Fruit fly (Drosophila melanogaster): ENCODE data around the gene CG4565.

The CG4565 gene

dm6 chr3R:10875515-10876434 lies 23.3 kb downstream of the CG4565 start, which contains the start of gene Sodh2 (continued):
- TF ChIP-seq ewg (GFP tag; optimal IDR thresholded peaks at IDR 0.05), result peak; percentile 43
- TF ChIP-seq chinmo (GFP tag; IDR thresholded peaks at IDR 0.05; ENCODE audit: partially characterized antibody), result peak; percentile 73; the same call in 1 of the 4 replicates
- peak; percentile 44 for TF ChIP-seq sisA (GFP tag; IDR thresholded peaks at IDR 0.05)
- peak; percentile 77; the same call in 1 of the 2 replicates for TF ChIP-seq wdn (GFP tag; IDR thresholded peaks at IDR 0.05)
- peak; percentile 85 for TF ChIP-seq odd (GFP tag; optimal IDR thresholded peaks at IDR 0.05)
- peak; percentile 78 for TF ChIP-seq Dip3 (GFP tag; optimal IDR thresholded peaks at IDR 0.05)
- TF ChIP-seq Bgb (GFP tag; IDR thresholded peaks at IDR 0.05; ENCODE audit: partially characterized antibody), result no peak
- TF ChIP-seq CG18011 (GFP tag; optimal IDR thresholded peaks at IDR 0.05), result peak; percentile 57
- TF ChIP-seq ro (GFP tag; IDR thresholded peaks at IDR 0.05), result no peak
- TF ChIP-seq Hr51 (GFP tag; optimal IDR thresholded peaks at IDR 0.05), result peak in 1 of 2 experiments; percentile 81
- peak; percentile 45 for TF ChIP-seq Oli (tag; optimal IDR thresholded peaks at IDR 0.05)
- no peak for TF ChIP-seq tll (GFP tag; optimal IDR thresholded peaks at IDR 0.05)
- peak; percentile 23; the same call in 1 of the 3 replicates for TF ChIP-seq so (GFP tag; IDR thresholded peaks at IDR 0.05)
- no peak for TF ChIP-seq dimm (GFP tag; IDR thresholded peaks at IDR 0.05)
- TF ChIP-seq Tbp (GFP tag; optimal IDR thresholded peaks at IDR 0.05), result no peak
- TF ChIP-seq CG43689 (GFP tag; IDR thresholded peaks at IDR 0.05), result no peak
- TF ChIP-seq CG4424 (GFP tag; optimal IDR thresholded peaks at IDR 0.05), result peak; percentile 52
- peak; percentile 67 for TF ChIP-seq Antp (GFP tag; optimal IDR thresholded peaks at IDR 0.05)
- peak; percentile 42 for TF ChIP-seq oc (tag; optimal IDR thresholded peaks at IDR 0.05)
- peak; percentile 92 for TF ChIP-seq Ets65A (GFP tag)
- peak; percentile 29 for TF ChIP-seq CG8089 (GFP tag; optimal IDR thresholded peaks at IDR 0.05)
- peak; percentile 69 for TF ChIP-seq Hand (GFP tag; optimal IDR thresholded peaks at IDR 0.05)
- peak; percentile 66 for TF ChIP-seq H2.0 (GFP tag; IDR thresholded peaks at IDR 0.05)
- TF ChIP-seq CG4730 (GFP tag; IDR thresholded peaks at IDR 0.05), result no peak
- TF ChIP-seq pho (GFP tag; optimal IDR thresholded peaks at IDR 0.05), result peak; percentile 59
- TF ChIP-seq lilli (GFP tag; optimal IDR thresholded peaks at IDR 0.05), result peak; percentile 83
- peak in 1 of 2 experiments; percentile 81 for TF ChIP-seq Eip74EF (GFP tag; optimal IDR thresholded peaks at IDR 0.05)
- peak; percentile 78 for TF ChIP-seq Atf6 (GFP tag; IDR thresholded peaks at IDR 0.05)
- TF ChIP-seq org-1 (GFP tag; optimal IDR thresholded peaks at IDR 0.05), result peak; percentile 75
- no peak for TF ChIP-seq yki (optimal IDR thresholded peaks at IDR 0.05)
- TF ChIP-seq Mes4 (GFP tag; optimal IDR thresholded peaks at IDR 0.05), result peak; percentile 17
- 0 out of 2 replicates have a peak, but pooled peaks have one; percentile 38 for TF ChIP-seq CG1024 (GFP tag; IDR thresholded peaks at IDR 0.05)
- TF ChIP-seq usp (GFP tag; optimal IDR thresholded peaks at IDR 0.05), result no peak
- TF ChIP-seq Nf-YA (GFP tag; IDR thresholded peaks at IDR 0.05), result 0 out of 2 replicates have a peak, but pooled peaks have one; percentile 40
- peak; percentile 63 for TF ChIP-seq CG13775 (GFP tag; optimal IDR thresholded peaks at IDR 0.05)
- peak; percentile 67 for TF ChIP-seq maf-S (GFP tag; optimal IDR thresholded peaks at IDR 0.05)
- peak; percentile 36 for TF ChIP-seq CG15696 (tag; optimal IDR thresholded peaks at IDR 0.05)
- peak; percentile 27 for TF ChIP-seq Bdp1 (GFP tag; optimal IDR thresholded peaks at IDR 0.05)
- TF ChIP-seq CG1792 (GFP tag; optimal IDR thresholded peaks at IDR 0.05), result peak; percentile 68
- TF ChIP-seq CG9932 (GFP tag; IDR thresholded peaks at IDR 0.05), result peak; percentile 86
- peak; percentile 30 for TF ChIP-seq grn (GFP tag; optimal IDR thresholded peaks at IDR 0.05)
- peak; percentile 57; the same call in 2 of the 3 replicates for TF ChIP-seq CG11560 (tag; IDR thresholded peaks at IDR 0.05)
- no peak for TF ChIP-seq Lim3 (GFP tag; IDR thresholded peaks at IDR 0.05)
- TF ChIP-seq TFAM (GFP tag; optimal IDR thresholded peaks at IDR 0.05), result no peak
- peak; percentile 79 for TF ChIP-seq tap (tag; optimal IDR thresholded peaks at IDR 0.05)
- TF ChIP-seq CG34224 (GFP tag; IDR thresholded peaks at IDR 0.05; ENCODE audit: partially characterized antibody), result no peak
- peak; percentile 72 for TF ChIP-seq CG13894 (tag; optimal IDR thresholded peaks at IDR 0.05)
- TF ChIP-seq CG30431 (GFP tag; optimal IDR thresholded peaks at IDR 0.05), result no peak
- peak; percentile 67 for TF ChIP-seq Hsf (GFP tag; optimal IDR thresholded peaks at IDR 0.05)

All from whole organism, embryonic.